Fruit fly (Drosophila melanogaster): Measurements from ENCODE around the gene D19B.

D19B gene

DNA sequence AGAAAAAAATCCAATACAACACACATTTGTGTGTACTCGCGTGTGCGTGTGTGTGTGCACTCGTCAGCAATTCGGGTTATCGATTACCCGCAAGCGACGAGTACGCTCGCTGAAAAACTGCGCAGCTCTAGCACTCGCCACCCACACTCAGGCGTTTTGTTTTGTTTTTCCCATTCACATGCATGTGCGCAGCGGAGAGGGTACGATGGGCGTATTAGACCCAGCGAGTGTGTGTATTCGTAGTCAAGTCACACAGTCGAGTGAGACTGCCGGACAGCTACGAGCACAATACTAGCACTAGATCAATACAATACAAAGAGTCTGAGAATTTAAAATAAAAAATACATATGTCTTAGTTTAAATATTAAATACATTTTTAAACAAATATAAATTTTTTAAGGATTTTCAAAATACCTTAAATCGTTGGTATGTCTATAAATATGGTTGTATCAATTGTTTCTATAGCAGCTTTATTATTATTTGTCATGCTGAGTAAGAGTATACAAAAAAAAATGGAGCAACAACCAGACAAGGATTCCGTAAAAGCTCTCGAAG, at the start of gene D19B, which contains the start of gene CG43293:
TSS of gene D19B (minus strand) at position 37 of the 555 bp plus-strand sequence.
TSS of gene CG43293 (plus strand) at position 306 of the 555 bp plus-strand sequence.
- TF ChIP-seq Hr83 (GFP tag; optimal IDR thresholded peaks at IDR 0.05; ENCODE audit: poor library complexity, severe bottlenecking) (peak; percentile 99), rgr (GFP tag; optimal IDR thresholded peaks at IDR 0.05) (peak; percentile 93), Sp1 (GFP tag; optimal IDR thresholded peaks at IDR 0.05) (peak; percentile 74), CG32264 (GFP tag; optimal IDR thresholded peaks at IDR 0.05) (peak; percentile 54), br (GFP tag; optimal IDR thresholded peaks at IDR 0.05) (peak; percentile 82), OdsH (GFP tag; optimal IDR thresholded peaks at IDR 0.05) (peak; percentile 81), CrebA (GFP tag; optimal IDR thresholded peaks at IDR 0.05; ENCODE audit: borderline replicate concordance) (no peak), dsf (GFP tag; optimal IDR thresholded peaks at IDR 0.05; ENCODE audit: borderline replicate concordance) (no peak), h (GFP tag; optimal IDR thresholded peaks at IDR 0.05) (peak; percentile 87), Jra (GFP tag; optimal IDR thresholded peaks at IDR 0.05) (no peak), brk (GFP tag; optimal IDR thresholded peaks at IDR 0.05) (no peak), lola (GFP tag; optimal IDR thresholded peaks at IDR 0.05) (no peak), jim (GFP tag; optimal IDR thresholded peaks at IDR 0.05) (peak; percentile 96), Dif (GFP tag; optimal IDR thresholded peaks at IDR 0.05; ENCODE audit: partially characterized antibody) (peak; percentile 60), foxo (GFP tag; optimal IDR thresholded peaks at IDR 0.05) (peak in 1 of 2 experiments; percentile 91), Myc (optimal IDR thresholded peaks at IDR 0.05) (peak; percentile 78), dmrt93B (GFP tag; optimal IDR thresholded peaks at IDR 0.05) (peak; percentile 47), ey (GFP tag; optimal IDR thresholded peaks at IDR 0.05) (peak; percentile 80), pan (optimal IDR thresholded peaks at IDR 0.05) (no peak), GATAd (GFP tag; optimal IDR thresholded peaks at IDR 0.05) (peak; percentile 70), Vsx2 (GFP tag; optimal IDR thresholded peaks at IDR 0.05; ENCODE audit: partially characterized antibody) (no peak), fru (GFP tag; optimal IDR thresholded peaks at IDR 0.05) (peak; percentile 80), sv (GFP tag; optimal IDR thresholded peaks at IDR 0.05) (peak; percentile 79), Mio (GFP tag; optimal IDR thresholded peaks at IDR 0.05) (peak; percentile 3), Dfd (GFP tag; optimal IDR thresholded peaks at IDR 0.05) (no peak), Hnf4 (GFP tag; optimal IDR thresholded peaks at IDR 0.05) (no peak), dl (GFP tag; optimal IDR thresholded peaks at IDR 0.05; ENCODE audit: insufficient read depth in 1 of 2, partially characterized antibody in 2 of 2) (no peak), woc (GFP tag; optimal IDR thresholded peaks at IDR 0.05) (peak; percentile 91), HLH106 (tag; optimal IDR thresholded peaks at IDR 0.05) (peak; percentile 77), N (GFP tag; optimal IDR thresholded peaks at IDR 0.05) (no peak), usp (GFP tag; optimal IDR thresholded peaks at IDR 0.05) (no peak), Hr78 (GFP tag; optimal IDR thresholded peaks at IDR 0.05) (no peak), psq (GFP tag; optimal IDR thresholded peaks at IDR 0.05) (peak; percentile 85), Rel (GFP tag; optimal IDR thresholded peaks at IDR 0.05) (no peak), Rel (tag; optimal IDR thresholded peaks at IDR 0.05) (peak; percentile 92), tai (GFP tag; optimal IDR thresholded peaks at IDR 0.05) (no peak), Abd-B (GFP tag; optimal IDR thresholded peaks at IDR 0.05) (no peak), sage (GFP tag; optimal IDR thresholded peaks at IDR 0.05) (no peak), CG9705 (GFP tag; optimal IDR thresholded peaks at IDR 0.05) (peak; percentile 52)

DNA sequence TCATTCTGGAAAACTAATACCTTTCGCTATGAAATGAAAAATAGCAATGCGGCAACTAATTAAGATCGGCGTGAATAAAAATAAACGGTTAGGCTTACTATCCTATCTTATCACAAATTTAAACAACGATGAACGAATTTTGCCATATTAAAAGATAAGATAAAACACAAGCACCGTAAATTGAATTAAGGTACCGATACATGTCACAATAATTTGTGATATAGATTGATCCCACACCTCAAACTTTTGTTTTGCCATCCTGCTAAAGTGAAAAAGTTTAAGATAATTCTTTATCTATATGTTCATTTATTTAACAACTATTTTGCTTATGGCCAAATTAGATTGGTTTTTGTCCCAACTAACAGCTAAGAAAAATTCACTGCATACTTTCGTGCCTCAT, 49.3 kb upstream of the D19B start, which contains the start of gene CG42714:
TSS of gene CG42714 (minus strand) at position 22 of the 400 bp plus-strand sequence.
- TF ChIP-seq sv (GFP tag; optimal IDR thresholded peaks at IDR 0.05) (no peak), rgr (GFP tag; optimal IDR thresholded peaks at IDR 0.05) (no peak), h (GFP tag; optimal IDR thresholded peaks at IDR 0.05) (no peak), psq (GFP tag; optimal IDR thresholded peaks at IDR 0.05) (no peak), GATAd (GFP tag; optimal IDR thresholded peaks at IDR 0.05) (no peak), HLH106 (tag; optimal IDR thresholded peaks at IDR 0.05) (no peak), Abd-B (GFP tag; optimal IDR thresholded peaks at IDR 0.05) (no peak), CG9705 (GFP tag; optimal IDR thresholded peaks at IDR 0.05) (no peak), ey (GFP tag; optimal IDR thresholded peaks at IDR 0.05) (no peak), foxo (GFP tag; optimal IDR thresholded peaks at IDR 0.05) (no peak), br (GFP tag; optimal IDR thresholded peaks at IDR 0.05) (no peak)
